Fruit fly (Drosophila melanogaster): Measurements from ENCODE around the gene CG14564.

dm6 chr3L:21730354-21730753, 26.6 kb upstream of the CG14564 start, which contains the start of gene CG14570:
- TF ChIP-seq CG6808 (GFP tag; optimal IDR thresholded peaks at IDR 0.05) (no peak), achi (GFP tag; optimal IDR thresholded peaks at IDR 0.05) (no peak), CG16779 (tag; optimal IDR thresholded peaks at IDR 0.05) (no peak), topi (GFP tag; optimal IDR thresholded peaks at IDR 0.05) (no peak), eg (GFP tag; IDR thresholded peaks at IDR 0.05) (no peak), Hr39 (GFP tag; optimal IDR thresholded peaks at IDR 0.05) (no peak), fd59A (GFP tag; optimal IDR thresholded peaks at IDR 0.05) (no peak), CG1621 (tag; optimal IDR thresholded peaks at IDR 0.05) (no peak), Sox102F (GFP tag; optimal IDR thresholded peaks at IDR 0.05) (no peak), Eip93F (GFP tag; optimal IDR thresholded peaks at IDR 0.05) (no peak), CG6163 (GFP tag; IDR thresholded peaks at IDR 0.05) (no peak), OdsH (GFP tag; optimal IDR thresholded peaks at IDR 0.05) (no peak)

Data from whole organism, prepupa.